Worm (Caenorhabditis elegans) whole organism, L1 larva: ENCODE results near the gene ttr-42.

ENCODE experiments used
- C16A3.4 ChIP-seq: fragments of 150-350 bp; optimal IDR thresholded peaks from 2 replicates; lab custom pipeline; 2014; ENCODE audit warnings: missing biosample characterization, missing genetic modification characterization
- ceh-88 ChIP-seq: fragments of 200-800 bp; sonication (Bioruptor generic); IDR thresholded peaks from 2 replicates; pipeline ENCODE4 v1.3.6; 2022; ENCODE audit warnings: missing genetic modification characterization, missing compliant biosample characterization
- dpl-1 ChIP-seq, 3 experiments: fragments of 150-350 bp in 2 of 3; sonication (generic microtip) in 1 of 3; optimal IDR thresholded peaks; 2 replicates each; lab custom pipeline; 2014 to 2017; ENCODE audit warnings: missing biosample characterization in 3 of 3, missing genetic modification characterization in 3 of 3, missing genetic modification reagents in 3 of 3
- dsc-1 ChIP-seq: sonication (generic microtip); optimal IDR thresholded peaks from 2 replicates; lab custom pipeline; 2016; ENCODE audit warnings: mild to moderate bottlenecking, missing genetic modification characterization, missing compliant biosample characterization
- elt-3 ChIP-seq, 6 experiments: fragments of 150-350 bp in 1 of 6; sonication (generic microtip); optimal IDR thresholded peaks; 2 replicates each; lab custom pipeline; 2017 to 2018; ENCODE audit warnings: missing biosample characterization in 6 of 6, missing genetic modification characterization in 6 of 6, inconsistent platforms in 1 of 6
- hpl-2 ChIP-seq: fragments of 150-350 bp; optimal IDR thresholded peaks from 2 replicates; lab custom pipeline; 2014; ENCODE audit warnings: missing biosample characterization, missing genetic modification reagents, missing genetic modification characterization
- lin-39 ChIP-seq: fragments of 150-350 bp; optimal IDR thresholded peaks from 2 replicates; lab custom pipeline; 2014; ENCODE audit warnings: missing biosample characterization, missing genetic modification reagents, missing genetic modification characterization
- nhr-20 ChIP-seq: sonication (generic microtip); optimal IDR thresholded peaks from 2 replicates; lab custom pipeline; 2016; ENCODE audit warnings: mild to moderate bottlenecking, missing genetic modification characterization, missing compliant biosample characterization
- nhr-77 ChIP-seq: fragments of 150-350 bp; optimal IDR thresholded peaks from 2 replicates; lab custom pipeline; 2014; ENCODE audit warnings: missing biosample characterization, missing genetic modification characterization
- snpc-4 ChIP-seq: fragments of 150-350 bp; optimal IDR thresholded peaks from 2 replicates; lab custom pipeline; 2014; ENCODE audit warnings: missing biosample characterization, missing genetic modification characterization
- unc-130 ChIP-seq: fragments of 150-350 bp; optimal IDR thresholded peaks from 2 replicates; lab custom pipeline; 2017; ENCODE audit warnings: missing biosample characterization, missing genetic modification characterization, inconsistent platforms
- unc-30 ChIP-seq: sonication (generic microtip); optimal IDR thresholded peaks from 2 replicates; lab custom pipeline; 2017; ENCODE audit warnings: missing biosample characterization, missing genetic modification characterization

DNA sequence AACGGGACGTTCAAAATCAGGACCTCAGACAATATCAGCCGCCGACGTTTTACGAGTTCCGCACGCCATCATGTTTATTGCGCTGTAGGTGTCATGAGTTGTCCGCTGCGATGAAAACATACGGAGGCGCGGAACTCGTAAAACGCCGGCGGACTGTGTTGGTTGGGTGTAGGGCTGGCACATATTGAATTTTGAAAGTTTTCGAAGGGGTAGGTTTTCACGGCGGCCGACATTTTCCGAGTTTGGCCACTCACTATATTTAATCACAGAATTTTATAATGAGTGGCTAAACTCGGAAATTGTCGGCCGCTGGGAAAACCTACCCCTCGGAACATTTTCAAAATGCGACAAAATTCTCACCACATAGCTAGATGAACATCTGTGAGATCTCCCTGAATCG, 48.6 kb downstream of the ttr-42 start:
- no peak for TF ChIP-seq nhr-20
- TF ChIP-seq elt-3 (tag; optimal IDR thresholded peaks at IDR 0.05; lab: Kevin White, UChicago): no peak
- TF ChIP-seq C16A3.4 (tag; lab: Kevin White, UChicago): no peak
- no peak for TF ChIP-seq snpc-4
- TF ChIP-seq unc-130 (tag; lab: Kevin White, UChicago): no peak
- TF ChIP-seq lin-39 (tag; lab: Kevin White, UChicago): no peak
- TF ChIP-seq dsc-1: no peak
- TF ChIP-seq hpl-2 (GFP tag; lab: Kevin White, UChicago): no peak
- no peak for TF ChIP-seq unc-30
- TF ChIP-seq nhr-77: no peak
- no peak for TF ChIP-seq ceh-88 (GFP tag; lab: Robert Waterston, UW)
- TF ChIP-seq dpl-1 (GFP tag; optimal IDR thresholded peaks at IDR 0.05; lab: Kevin White, UChicago): no peak
